Worm (Caenorhabditis elegans): ENCODE data around the gene drd-50.

DNA sequence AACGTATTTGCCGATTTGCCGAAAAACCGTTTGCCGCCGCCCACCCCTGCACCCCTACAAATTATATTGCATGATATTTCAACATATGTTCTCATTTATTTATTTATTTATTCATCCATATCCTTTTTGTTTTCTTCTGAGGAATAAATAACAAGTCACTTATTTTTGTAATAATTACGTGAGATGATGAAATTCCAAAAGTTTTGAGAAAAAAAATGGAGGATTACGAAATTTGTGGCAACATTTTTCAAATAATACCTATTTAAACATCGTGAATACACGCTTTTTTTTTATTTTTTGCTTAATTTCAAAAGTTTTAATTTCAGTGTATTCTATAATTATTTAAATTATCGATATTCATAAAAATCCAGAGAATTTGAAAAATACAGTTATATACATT, 20.6 kb upstream of the drd-50 start:
- TF ChIP-seq snpc-4 (GFP tag; optimal IDR thresholded peaks at IDR 0.05) (no peak), snpc-4 (tag; optimal IDR thresholded peaks at IDR 0.05) (no peak), fkh-3 (tag; optimal IDR thresholded peaks at IDR 0.05) (no peak), T07F8.4 (tag; optimal IDR thresholded peaks at IDR 0.05) (no peak), unc-62 (GFP tag; optimal IDR thresholded peaks at IDR 0.05) (no peak), pha-4 (tag; optimal IDR thresholded peaks at IDR 0.05) (no peak), F33H1.4 (GFP tag; IDR thresholded peaks at IDR 0.05) (no peak), attf-5 (GFP tag; optimal IDR thresholded peaks at IDR 0.05) (no peak), ztf-28 (GFP tag; IDR thresholded peaks at IDR 0.05) (no peak)
